Worm (Caenorhabditis elegans) whole organism, L3 larva: ENCODE results near the gene Y43F8C.6.

Experiments used
- ZK546.5 ChIP-seq: sonication (generic microtip); optimal IDR thresholded peaks from 2 replicates; lab custom pipeline; 2017; ENCODE audit warnings: missing biosample characterization, missing genetic modification characterization
- aly-2 ChIP-seq: fragments of 150-350 bp; optimal IDR thresholded peaks from 2 replicates; lab custom pipeline; 2014; ENCODE audit warnings: missing biosample characterization, missing genetic modification characterization
- ama-1 ChIP-seq: fragments of 150-350 bp; optimal IDR thresholded peaks from 2 replicates; lab custom pipeline; 2018
- ceh-16 ChIP-seq: sonication (generic microtip); optimal IDR thresholded peaks from 2 replicates; lab custom pipeline; 2017; ENCODE audit warnings: missing biosample characterization, missing genetic modification characterization
- ceh-28 ChIP-seq: fragments of 150-350 bp; optimal IDR thresholded peaks from 2 replicates; lab custom pipeline; 2014; ENCODE audit warnings: missing biosample characterization, missing genetic modification reagents, missing genetic modification characterization
- daf-12 ChIP-seq: fragments of 150-350 bp; optimal IDR thresholded peaks from 2 replicates; lab custom pipeline; 2014; ENCODE audit warnings: missing biosample characterization, missing genetic modification reagents, missing genetic modification characterization
- egl-27 ChIP-seq: sonication (generic microtip); optimal IDR thresholded peaks from 4 replicates; lab custom pipeline; 2017; ENCODE audit warnings: missing biosample characterization, missing genetic modification reagents, missing genetic modification characterization
- egl-5 ChIP-seq: fragments of 150-350 bp; optimal IDR thresholded peaks from 2 replicates; lab custom pipeline; 2017; ENCODE audit warnings: missing biosample characterization, missing genetic modification reagents, missing genetic modification characterization, inconsistent platforms
- elt-1 ChIP-seq: fragments of 150-350 bp; optimal IDR thresholded peaks from 2 replicates; lab custom pipeline; 2014; ENCODE audit warnings: missing biosample characterization, missing genetic modification characterization
- elt-2 ChIP-seq: sonication (generic microtip); optimal IDR thresholded peaks from 2 replicates; lab custom pipeline; 2016; ENCODE audit warnings: missing genetic modification reagents, mild to moderate bottlenecking, missing genetic modification characterization, missing compliant biosample characterization
- elt-3 ChIP-seq, 3 experiments: fragments of 150-350 bp in 1 of 3; sonication (generic microtip) in 2 of 3; optimal IDR thresholded peaks; 2 replicates in 2 of 3; 4 replicates in 1 of 3; lab custom pipeline; 2014 to 2017; ENCODE audit warnings: missing biosample characterization in 3 of 3, missing genetic modification characterization in 3 of 3
- eor-1 ChIP-seq, 2 experiments: fragments of 150-350 bp; optimal IDR thresholded peaks; 2 replicates each; lab custom pipeline; 2014 to 2018; ENCODE audit warnings: missing biosample characterization in 2 of 2, missing genetic modification characterization in 2 of 2
- fkh-2 ChIP-seq: fragments of 150-350 bp; optimal IDR thresholded peaks from 2 replicates; lab custom pipeline; 2014; ENCODE audit warnings: missing biosample characterization, missing genetic modification reagents, missing genetic modification characterization
- hmg-11 ChIP-seq: sonication (generic microtip); optimal IDR thresholded peaks from 2 replicates; lab custom pipeline; 2016; ENCODE audit warnings: missing genetic modification characterization, missing compliant biosample characterization
- jun-1 ChIP-seq: fragments of 150-350 bp; optimal IDR thresholded peaks from 2 replicates; lab custom pipeline; 2014; ENCODE audit warnings: missing biosample characterization, missing genetic modification reagents, missing genetic modification characterization
- lin-15B ChIP-seq: fragments of 150-350 bp; optimal IDR thresholded peaks from 2 replicates; lab custom pipeline; 2014; ENCODE audit warnings: missing biosample characterization, missing genetic modification characterization
- lin-39 ChIP-seq: fragments of 150-350 bp; optimal IDR thresholded peaks from 2 replicates; lab custom pipeline; 2018; ENCODE audit warnings: missing biosample characterization, missing genetic modification reagents, missing genetic modification characterization
- lsy-12 ChIP-seq: sonication (generic microtip); optimal IDR thresholded peaks from 2 replicates; lab custom pipeline; 2016; ENCODE audit warnings: mild to moderate bottlenecking, missing genetic modification characterization, missing compliant biosample characterization
- mdl-1 ChIP-seq: fragments of 150-350 bp; optimal IDR thresholded peaks from 2 replicates; lab custom pipeline; 2014; ENCODE audit warnings: missing biosample characterization, missing genetic modification characterization
- mml-1 ChIP-seq: fragments of 150-350 bp; sonication (generic microtip); optimal IDR thresholded peaks from 3 replicates; lab custom pipeline; 2014; ENCODE audit warnings: missing biosample characterization, missing genetic modification characterization
- nfya-1 ChIP-seq: sonication (generic microtip); optimal IDR thresholded peaks from 2 replicates; lab custom pipeline; 2017; ENCODE audit warnings: missing genetic modification characterization, mild to moderate bottlenecking, missing compliant biosample characterization, antibody characterized with exemption, moderate library complexity; ENCODE audit not compliant: insufficient read depth
- nhr-11 ChIP-seq: fragments of 150-350 bp; optimal IDR thresholded peaks from 2 replicates; lab custom pipeline; 2014; ENCODE audit warnings: missing biosample characterization, missing genetic modification characterization
- nhr-12 ChIP-seq: fragments of 150-350 bp; optimal IDR thresholded peaks from 2 replicates; lab custom pipeline; 2014; ENCODE audit warnings: missing biosample characterization, missing genetic modification characterization
- nhr-23 ChIP-seq: fragments of 150-350 bp; optimal IDR thresholded peaks from 2 replicates; lab custom pipeline; 2014; ENCODE audit warnings: missing biosample characterization, missing genetic modification reagents, missing genetic modification characterization
- nhr-237 ChIP-seq: fragments of 150-350 bp; optimal IDR thresholded peaks from 2 replicates; lab custom pipeline; 2014; ENCODE audit warnings: missing biosample characterization, missing genetic modification characterization
- nhr-25 ChIP-seq: sonication (generic microtip); optimal IDR thresholded peaks from 2 replicates; lab custom pipeline; 2017; ENCODE audit warnings: missing biosample characterization, missing genetic modification characterization
- nhr-28 ChIP-seq: fragments of 150-350 bp; optimal IDR thresholded peaks from 2 replicates; lab custom pipeline; 2014; ENCODE audit warnings: missing biosample characterization, missing genetic modification characterization
- nhr-43 ChIP-seq: sonication (generic microtip); optimal IDR thresholded peaks from 2 replicates; lab custom pipeline; 2016; ENCODE audit warnings: mild to moderate bottlenecking, missing genetic modification characterization, missing compliant biosample characterization; ENCODE audit not compliant: poor library complexity, severe bottlenecking
- nhr-67 ChIP-seq: fragments of 150-350 bp; optimal IDR thresholded peaks from 2 replicates; lab custom pipeline; 2014; ENCODE audit warnings: missing biosample characterization, missing genetic modification characterization
- nhr-76 ChIP-seq: fragments of 150-350 bp; sonication (generic microtip); optimal IDR thresholded peaks from 5 replicates; lab custom pipeline; 2014; ENCODE audit warnings: missing biosample characterization, missing genetic modification characterization
- nhr-77 ChIP-seq: fragments of 150-350 bp; optimal IDR thresholded peaks from 2 replicates; lab custom pipeline; 2014; ENCODE audit warnings: missing biosample characterization, missing genetic modification characterization
- pha-4 ChIP-seq: fragments of 150-350 bp; optimal IDR thresholded peaks from 2 replicates; lab custom pipeline; 2014; ENCODE audit warnings: missing biosample characterization, missing genetic modification reagents, missing genetic modification characterization
- pqm-1 ChIP-seq: fragments of 150-350 bp; optimal IDR thresholded peaks from 2 replicates; lab custom pipeline; 2017; ENCODE audit warnings: missing biosample characterization, missing genetic modification characterization, inconsistent platforms
- sea-2 ChIP-seq: fragments of 150-350 bp; sonication (generic microtip); optimal IDR thresholded peaks from 4 replicates; lab custom pipeline; 2014; ENCODE audit warnings: missing biosample characterization, missing genetic modification reagents, missing genetic modification characterization
- skn-1 ChIP-seq: fragments of 150-350 bp; optimal IDR thresholded peaks from 2 replicates; lab custom pipeline; 2014; ENCODE audit warnings: missing biosample characterization, missing genetic modification characterization
- snpc-4 ChIP-seq: fragments of 150-350 bp; optimal IDR thresholded peaks from 2 replicates; lab custom pipeline; 2014; ENCODE audit warnings: missing biosample characterization, missing genetic modification characterization
- tbx-2 ChIP-seq: sonication (generic microtip); optimal IDR thresholded peaks from 2 replicates; lab custom pipeline; 2016; ENCODE audit warnings: mild to moderate bottlenecking, missing genetic modification characterization, missing compliant biosample characterization
- unc-62 ChIP-seq: fragments of 150-350 bp; sonication (generic microtip); optimal IDR thresholded peaks from 4 replicates; lab custom pipeline; 2014; ENCODE audit warnings: missing biosample characterization, missing genetic modification reagents, missing genetic modification characterization
- zag-1 ChIP-seq: fragments of 150-350 bp; optimal IDR thresholded peaks from 2 replicates; lab custom pipeline; 2014; ENCODE audit warnings: missing biosample characterization, missing genetic modification characterization
- ztf-11 ChIP-seq: fragments of 150-350 bp; optimal IDR thresholded peaks from 2 replicates; lab custom pipeline; 2014; ENCODE audit warnings: missing biosample characterization, missing genetic modification characterization
- ztf-4 ChIP-seq: fragments of 150-350 bp; optimal IDR thresholded peaks from 2 replicates; lab custom pipeline; 2014; ENCODE audit warnings: missing biosample characterization, missing genetic modification characterization

Gene Y43F8C.6

ce11 chrV:19622440-19622914, 18.2 kb downstream of the Y43F8C.6 start, which contains the start of gene Y43F8C.3 (continued):
- TF ChIP-seq nhr-77 (tag; lab: Kevin White, UChicago) (no peak), nhr-23 (tag; lab: Kevin White, UChicago) (peak; percentile 48), lsy-12 (tag; lab: Kevin White, UChicago) (peak; percentile 11), lin-15B (peak; percentile 36), ztf-4 (tag; lab: Kevin White, UChicago) (no peak), nhr-28 (no peak), unc-62 (GFP tag; lab: Kevin White, UChicago) (peak; percentile 35), mdl-1 (tag; lab: Kevin White, UChicago) (no peak), jun-1 (peak; percentile 69), nhr-76 (no peak), nhr-11 (peak; percentile 23), sea-2 (GFP tag; lab: Kevin White, UChicago) (no peak), skn-1 (peak; percentile 37), pqm-1 (no peak), fkh-2 (tag; lab: Kevin White, UChicago) (no peak), daf-12 (tag; lab: Kevin White, UChicago) (no peak), nhr-67 (no peak)

ce11 chrV:19620098-19620497, 20.6 kb downstream of the Y43F8C.6 start:
- TF ChIP-seq pqm-1 (no peak), daf-12 (tag; lab: Kevin White, UChicago) (no peak), nhr-28 (no peak), unc-62 (GFP tag; lab: Kevin White, UChicago) (no peak), nhr-43 (no peak), fkh-2 (tag; lab: Kevin White, UChicago) (no peak), ceh-28 (no peak), pha-4 (peak; percentile 35), nhr-25 (tag; lab: Kevin White, UChicago) (no peak), nhr-12 (tag; lab: Kevin White, UChicago) (no peak), aly-2 (tag; lab: Kevin White, UChicago) (no peak), ztf-4 (tag; lab: Kevin White, UChicago) (no peak), egl-5 (peak; percentile 34), lsy-12 (tag; lab: Kevin White, UChicago) (no peak), elt-3 (tag; optimal IDR thresholded peaks at IDR 0.05; lab: Kevin White, UChicago) (no peak), mdl-1 (tag; lab: Kevin White, UChicago) (no peak), nhr-23 (tag; lab: Kevin White, UChicago) (no peak), elt-1 (no peak), nhr-77 (tag; lab: Kevin White, UChicago) (no peak), ZK546.5 (no peak), mml-1 (no peak), nhr-237 (no peak), ztf-11 (tag; lab: Kevin White, UChicago) (no peak), eor-1 (tag; optimal IDR thresholded peaks at IDR 0.05; lab: Kevin White, UChicago) (no peak), lin-39 (tag; lab: Kevin White, UChicago) (peak; percentile 0), lin-15B (no peak), elt-2 (tag; lab: Kevin White, UChicago) (no peak), snpc-4 (tag; lab: Kevin White, UChicago) (no peak), nhr-76 (no peak), zag-1 (tag; lab: Kevin White, UChicago) (no peak), nhr-67 (no peak), nfya-1 (tag; lab: Kevin White, UChicago) (peak; percentile 52), ama-1 (lab: Kevin White, UChicago) (no peak), tbx-2 (no peak), egl-27 (tag; lab: Kevin White, UChicago) (no peak), nhr-11 (no peak), sea-2 (GFP tag; lab: Kevin White, UChicago) (no peak), hmg-11 (peak; percentile 62), ceh-16 (tag; lab: Kevin White, UChicago) (no peak)

- TF ChIP-seq ztf-4 (tag; lab: Kevin White, UChicago) (no peak), snpc-4 (tag; lab: Kevin White, UChicago) (no peak), elt-1 (no peak), ztf-11 (tag; lab: Kevin White, UChicago) (no peak), ceh-28 (no peak), mdl-1 (tag; lab: Kevin White, UChicago) (no peak), nhr-43 (peak; percentile 13), skn-1 (no peak), nhr-23 (tag; lab: Kevin White, UChicago) (no peak)
Measured at ce11 chrV:19613161-19613560, 27.5 kb downstream of the Y43F8C.6 start, which contains the start of gene nlp-26. Gene nlp-26, plus strand, starts transcription at chrV:19613461.
